Worm (Caenorhabditis elegans) whole organism, L3 larva: ENCODE results near the gene sri-60.

Source experiments
- R02D3.7 ChIP-seq: fragments of 150-350 bp; optimal IDR thresholded peaks from 2 replicates; lab custom pipeline; 2014; ENCODE audit warnings: missing biosample characterization, missing genetic modification characterization
- elt-1 ChIP-seq: fragments of 150-350 bp; optimal IDR thresholded peaks from 2 replicates; lab custom pipeline; 2014; ENCODE audit warnings: missing biosample characterization, missing genetic modification characterization
- fos-1 ChIP-seq: fragments of 150-350 bp; optimal IDR thresholded peaks from 2 replicates; lab custom pipeline; 2014; ENCODE audit warnings: missing biosample characterization, missing genetic modification characterization
- nhr-12 ChIP-seq: fragments of 150-350 bp; optimal IDR thresholded peaks from 2 replicates; lab custom pipeline; 2014; ENCODE audit warnings: missing biosample characterization, missing genetic modification characterization
- skn-1 ChIP-seq: fragments of 150-350 bp; optimal IDR thresholded peaks from 2 replicates; lab custom pipeline; 2014; ENCODE audit warnings: missing biosample characterization, missing genetic modification characterization
- zag-1 ChIP-seq: fragments of 150-350 bp; optimal IDR thresholded peaks from 2 replicates; lab custom pipeline; 2014; ENCODE audit warnings: missing biosample characterization, missing genetic modification characterization
- ztf-11 ChIP-seq: fragments of 150-350 bp; optimal IDR thresholded peaks from 2 replicates; lab custom pipeline; 2014; ENCODE audit warnings: missing biosample characterization, missing genetic modification characterization

- TF ChIP-seq fos-1 (tag; lab: Kevin White, UChicago) (no peak), nhr-12 (tag; lab: Kevin White, UChicago) (no peak), ztf-11 (no peak), skn-1 (tag; lab: Kevin White, UChicago) (no peak), elt-1 (tag; lab: Kevin White, UChicago) (no peak), R02D3.7 (tag; lab: Kevin White, UChicago) (no peak), zag-1 (tag; lab: Kevin White, UChicago) (no peak)
Observed at ce11 chrII:2684208-2684607, 18.4 kb downstream of the sri-60 start, which contains the start of gene ceh-87.
